Fruit fly (Drosophila melanogaster): ENCODE data around the gene CG7054.

DNA sequence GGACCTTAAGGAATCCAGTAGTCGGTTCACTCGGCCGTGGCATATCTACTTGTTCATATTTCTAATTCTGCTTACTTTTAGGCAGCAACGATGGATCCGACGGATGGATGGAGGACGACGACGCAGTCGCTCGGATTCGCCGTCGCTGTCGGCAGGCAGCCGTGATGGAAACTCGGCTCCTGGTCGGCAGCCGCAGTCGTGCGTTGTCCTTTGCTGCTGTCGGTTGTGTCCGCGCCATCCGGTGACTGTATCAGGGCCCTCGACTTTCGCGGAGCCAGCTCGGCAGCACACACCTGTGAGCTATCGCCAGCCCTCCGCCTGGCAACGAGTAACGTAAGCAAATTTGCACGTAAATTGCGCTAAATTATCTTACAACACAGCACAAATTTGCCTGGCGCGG lies 32.2 kb downstream of the CG7054 start, which contains the start of gene Octbeta1R:
- TF ChIP-seq CG8478 (optimal IDR thresholded peaks at IDR 0.05) (no peak), CTCF (optimal IDR thresholded peaks at IDR 0.05) (no peak)
